Worm (Caenorhabditis elegans) whole organism, L4 larva: ENCODE data around the gene Y57E12AR.1.

ENCODE experiments used
- D1046.2 ChIP-seq: fragments of 200-800 bp; sonication (Bioruptor generic); IDR thresholded peaks from 2 replicates; pipeline ENCODE4 v1.3.6; 2022; ENCODE audit warnings: missing genetic modification characterization, missing compliant biosample characterization
- F10B5.3 ChIP-seq: sonication (generic microtip); optimal IDR thresholded peaks from 2 replicates; lab custom pipeline; 2016; ENCODE audit warnings: mild to moderate bottlenecking, missing genetic modification characterization, missing compliant biosample characterization
- F44E2.7 ChIP-seq: fragments of 200-800 bp; sonication (Bioruptor generic); IDR thresholded peaks from 2 replicates; pipeline ENCODE4 v2.1.2; 2022; ENCODE audit warnings: missing genetic modification characterization, missing compliant biosample characterization
- Y48G9A.11 ChIP-seq: fragments of 200-800 bp; sonication (Bioruptor generic); IDR thresholded peaks from 2 replicates; pipeline ENCODE4 v1.3.6; 2022; ENCODE audit warnings: missing genetic modification reagents, missing genetic modification characterization, missing compliant biosample characterization
- ZK546.5 ChIP-seq, 2 experiments: sonication (generic microtip); optimal IDR thresholded peaks; 2 replicates each; lab custom pipeline; 2017; ENCODE audit warnings: missing biosample characterization in 2 of 2, missing genetic modification characterization in 2 of 2
- aha-1 ChIP-seq: fragments of 150-350 bp; peaks from one replicate; lab custom pipeline; 2014; ENCODE audit warnings: missing biosample characterization, missing genetic modification characterization
- aly-2 ChIP-seq: sonication (generic microtip); optimal IDR thresholded peaks from 2 replicates; lab custom pipeline; 2018; ENCODE audit warnings: missing biosample characterization, missing genetic modification characterization
- ceh-44 ChIP-seq: fragments of 200-800 bp; sonication (Bioruptor generic); IDR thresholded peaks from 2 replicates; pipeline ENCODE4 v1.3.6; 2022; ENCODE audit warnings: missing genetic modification reagents, missing genetic modification characterization, missing compliant biosample characterization
- ceh-62 ChIP-seq: sonication (generic microtip); optimal IDR thresholded peaks from 2 replicates; lab custom pipeline; 2017; ENCODE audit warnings: missing biosample characterization, missing genetic modification characterization
- egl-43 ChIP-seq: fragments of 200-800 bp; sonication (Bioruptor generic); IDR thresholded peaks from 2 replicates; pipeline ENCODE4 v1.3.6; 2022; ENCODE audit warnings: missing genetic modification reagents, missing genetic modification characterization, missing compliant biosample characterization
- hlh-11 ChIP-seq: fragments of 200-800 bp; sonication (Bioruptor generic); optimal IDR thresholded peaks from 2 replicates; lab custom pipeline; 2018; ENCODE audit warnings: mild to moderate bottlenecking, missing genetic modification characterization, missing compliant biosample characterization
- jun-1 ChIP-seq: fragments of 150-350 bp; optimal IDR thresholded peaks from 2 replicates; lab custom pipeline; 2014; ENCODE audit warnings: missing biosample characterization, missing genetic modification reagents, missing genetic modification characterization
- lim-7 ChIP-seq: fragments of 200-800 bp; sonication (Bioruptor generic); IDR thresholded peaks from 2 replicates; pipeline ENCODE4 v1.3.6; 2022; ENCODE audit warnings: missing genetic modification characterization, missing compliant biosample characterization
- lin-29 ChIP-seq: fragments of 200-800 bp; sonication (Bioruptor generic); IDR thresholded peaks from 2 replicates; pipeline ENCODE4 v1.3.6; 2022; ENCODE audit warnings: missing genetic modification reagents, missing genetic modification characterization, missing compliant biosample characterization
- lin-39 ChIP-seq: fragments of 150-350 bp; optimal IDR thresholded peaks from 2 replicates; lab custom pipeline; 2014; ENCODE audit warnings: missing biosample characterization, missing genetic modification reagents, missing genetic modification characterization
- lsy-2 ChIP-seq, 2 experiments: fragments of 150-350 bp in 1 of 2; sonication (generic microtip) in 1 of 2; optimal IDR thresholded peaks; 2 replicates each; lab custom pipeline; 2014 to 2017; ENCODE audit warnings: missing biosample characterization in 2 of 2, missing genetic modification characterization in 2 of 2
- mdl-1 ChIP-seq, 2 experiments: fragments of 150-350 bp in 1 of 2; sonication (generic microtip) in 1 of 2; optimal IDR thresholded peaks; 2 replicates each; lab custom pipeline; 2014 to 2017; ENCODE audit warnings: missing biosample characterization in 2 of 2, missing genetic modification characterization in 2 of 2
- mdt-29 ChIP-seq: fragments of 200-800 bp; sonication (Bioruptor generic); IDR thresholded peaks from 2 replicates; pipeline ENCODE4 v1.3.6; 2022; ENCODE audit warnings: missing genetic modification reagents, missing genetic modification characterization, missing compliant biosample characterization
- mes-2 ChIP-seq: sonication (generic microtip); optimal IDR thresholded peaks from 2 replicates; lab custom pipeline; 2016; ENCODE audit warnings: missing genotype, mild to moderate bottlenecking, missing genetic modification characterization, missing compliant biosample characterization; ENCODE audit not compliant: poor library complexity, severe bottlenecking
- mxl-3 ChIP-seq: fragments of 200-800 bp; sonication (Bioruptor generic); optimal IDR thresholded peaks from 2 replicates; lab custom pipeline; 2018; ENCODE audit warnings: mild to moderate bottlenecking, missing genetic modification characterization, missing compliant biosample characterization
- nhr-41 ChIP-seq: fragments of 200-800 bp; sonication (Bioruptor generic); IDR thresholded peaks from 2 replicates; pipeline ENCODE4 v1.3.6; 2022; ENCODE audit warnings: missing genetic modification reagents, missing genetic modification characterization, missing compliant biosample characterization
- nhr-48 ChIP-seq: sonication (generic microtip); optimal IDR thresholded peaks from 2 replicates; lab custom pipeline; 2016; ENCODE audit warnings: mild to moderate bottlenecking, missing genetic modification characterization, missing compliant biosample characterization
- nhr-6 ChIP-seq: fragments of 150-350 bp; optimal IDR thresholded peaks from 2 replicates; lab custom pipeline; 2014; ENCODE audit warnings: missing biosample characterization, missing genetic modification characterization
- nhr-76 ChIP-seq: fragments of 150-350 bp; optimal IDR thresholded peaks from 2 replicates; lab custom pipeline; 2014; ENCODE audit warnings: missing biosample characterization, missing genetic modification characterization
- snpc-1.2 ChIP-seq: fragments of 200-800 bp; sonication (Bioruptor generic); IDR thresholded peaks from 2 replicates; pipeline ENCODE4 v1.3.6; 2022; ENCODE audit warnings: missing genetic modification reagents, missing genetic modification characterization, missing compliant biosample characterization
- spr-1 ChIP-seq: sonication (generic microtip); optimal IDR thresholded peaks from 2 replicates; lab custom pipeline; 2016; ENCODE audit warnings: mild to moderate bottlenecking, missing genetic modification characterization, missing compliant biosample characterization
- tag-97 ChIP-seq: fragments of 200-800 bp; sonication (Bioruptor generic); IDR thresholded peaks from 2 replicates; pipeline ENCODE4 v1.3.6; 2022; ENCODE audit warnings: missing genetic modification characterization, missing compliant biosample characterization
- unc-130 ChIP-seq: sonication (generic microtip); optimal IDR thresholded peaks from 2 replicates; lab custom pipeline; 2016; ENCODE audit warnings: missing genetic modification reagents, missing genetic modification characterization, missing compliant biosample characterization
- unc-39 ChIP-seq: sonication (generic microtip); optimal IDR thresholded peaks from 2 replicates; lab custom pipeline; 2017; ENCODE audit warnings: missing biosample characterization, missing genetic modification characterization
- unc-62 ChIP-seq, 3 experiments: fragments of 150-350 bp in 1 of 3; sonication (generic microtip); optimal IDR thresholded peaks in 2 of 3; peaks in 1 of 3; 1 replicate in 1 of 3; 2 replicates in 2 of 3; lab custom pipeline; 2014 to 2017; ENCODE audit warnings: missing biosample characterization in 3 of 3, missing genetic modification characterization in 3 of 3, missing genetic modification reagents in 3 of 3, missing genotype in 1 of 3
- zfp-3 ChIP-seq: fragments of 200-800 bp; sonication (Bioruptor generic); conservative IDR thresholded peaks from 2 replicates; pipeline ENCODE4 v1.3.6; 2022; ENCODE audit warnings: missing genetic modification reagents, missing genetic modification characterization, missing compliant biosample characterization
- zip-11 ChIP-seq: fragments of 200-800 bp; sonication (Bioruptor generic); IDR thresholded peaks from 2 replicates; pipeline ENCODE4 v1.3.6; 2022; ENCODE audit warnings: missing genetic modification characterization, missing compliant biosample characterization
- ztf-11 ChIP-seq: fragments of 150-350 bp; optimal IDR thresholded peaks from 2 replicates; lab custom pipeline; 2014; ENCODE audit warnings: missing biosample characterization, missing genetic modification characterization

The Y57E12AR.1 gene

ce11 chrV:7051133-7051765 is 13.9 kb downstream of the Y57E12AR.1 start, which contains the start of the genes tofu-2 and spig-1:
Gene tofu-2, minus strand, starts transcription at chrV:7051248.
Gene spig-1, plus strand, starts transcription at chrV:7051715.
- peak; percentile 96 for TF ChIP-seq Y48G9A.11 (GFP tag; lab: Robert Waterston, UW)
- TF ChIP-seq F10B5.3 (tag; lab: Kevin White, UChicago), result no peak

ce11 chrV:7050153-7050552 is 15.0 kb downstream of the Y57E12AR.1 start:
- TF ChIP-seq unc-62 (GFP tag; optimal IDR thresholded peaks at IDR 0.05 in 1 of 2; lab: Kevin White, UChicago), result peak in 1 of 2 experiments; percentile 92
- no peak for TF ChIP-seq unc-62 (tag; optimal IDR thresholded peaks at IDR 0.05; lab: Kevin White, UChicago)
- TF ChIP-seq aha-1 (tag; lab: Kevin White, UChicago), result peak; percentile 27
- no peak for TF ChIP-seq aly-2 (tag; lab: Kevin White, UChicago)

- peak in 1 of 2 experiments; percentile 16 for TF ChIP-seq unc-62 (GFP tag; optimal IDR thresholded peaks at IDR 0.05 in 1 of 2; lab: Kevin White, UChicago)
- no peak for TF ChIP-seq unc-62 (tag; optimal IDR thresholded peaks at IDR 0.05; lab: Kevin White, UChicago)
- TF ChIP-seq tag-97 (GFP tag; lab: Robert Waterston, UW), result no peak
Observed at ce11 chrV:7047512-7047911, 17.6 kb downstream of the Y57E12AR.1 start, which contains the start of gene F20A1.8. Gene F20A1.8, minus strand, starts transcription at chrV:7047612.

- no peak for TF ChIP-seq mdl-1 (tag; optimal IDR thresholded peaks at IDR 0.05; lab: Kevin White, UChicago)
- TF ChIP-seq snpc-1.2, result no peak
- no peak for TF ChIP-seq spr-1 (tag; lab: Kevin White, UChicago)
- no peak for TF ChIP-seq hlh-11
- no peak for TF ChIP-seq mes-2 (tag; lab: Kevin White, UChicago)
- TF ChIP-seq nhr-6 (tag; lab: Kevin White, UChicago), result no peak
- TF ChIP-seq egl-43, result no peak
- no peak for TF ChIP-seq jun-1 (tag; lab: Kevin White, UChicago)
- no peak for TF ChIP-seq ceh-44 (GFP tag; lab: Robert Waterston, UW)
- TF ChIP-seq lim-7, result no peak
Observed at ce11 chrV:7046005-7046404, 19.1 kb downstream of the Y57E12AR.1 start, which contains the start of gene F20A1.2. Gene F20A1.2, plus strand, starts transcription at chrV:7046305.

- TF ChIP-seq ZK546.5 (tag; optimal IDR thresholded peaks at IDR 0.05; lab: Kevin White, UChicago) (no peak), aha-1 (tag; lab: Kevin White, UChicago) (peak; percentile 7)
Observed at ce11 chrV:7036475-7036874, 28.7 kb downstream of the Y57E12AR.1 start, which contains the start of gene twk-11. Gene twk-11, minus strand, starts transcription at chrV:7036575.

ce11 chrV:7027055-7027454 is 38.1 kb downstream of the Y57E12AR.1 start, which contains the start of gene F20A1.6:
Gene F20A1.6, minus strand, starts transcription at chrV:7027155.
- TF ChIP-seq nhr-41 (GFP tag; lab: Robert Waterston, UW) (no peak), F44E2.7 (GFP tag; lab: Robert Waterston, UW) (no peak), zip-11 (GFP tag; lab: Robert Waterston, UW) (no peak), mxl-3 (GFP tag; lab: Kevin White, UChicago) (no peak), unc-39 (no peak), lin-39 (no peak), mdt-29 (GFP tag; lab: Robert Waterston, UW) (no peak), aly-2 (tag; lab: Kevin White, UChicago) (no peak), lin-29 (GFP tag; lab: Robert Waterston, UW) (no peak)
- TF ChIP-seq, all 104 proteins: peak for 0

ce11 chrV:7022981-7023380 is 42.1 kb downstream of the Y57E12AR.1 start:
- TF ChIP-seq D1046.2 (GFP tag; lab: Robert Waterston, UW) (no peak), zfp-3 (GFP tag; lab: Robert Waterston, UW) (no peak), nhr-48 (tag; lab: Kevin White, UChicago) (no peak), nhr-76 (tag; lab: Kevin White, UChicago) (no peak), unc-130 (GFP tag; lab: Kevin White, UChicago) (no peak), ztf-11 (no peak), ceh-62 (no peak), lsy-2 (tag; optimal IDR thresholded peaks at IDR 0.05; lab: Kevin White, UChicago) (no peak)
